Worm (Caenorhabditis elegans) whole organism, mixed stage, embryonic: ENCODE data around the gene srh-78.

ENCODE experiments used
- M03D4.4 ChIP-seq: sonication (generic microtip); optimal IDR thresholded peaks from 2 replicates; lab custom pipeline; 2017; ENCODE audit warnings: mild to moderate bottlenecking, missing genetic modification characterization, missing compliant biosample characterization
- bed-3 ChIP-seq: fragments of 200-800 bp; sonication (Bioruptor generic); optimal IDR thresholded peaks from 3 replicates; lab custom pipeline; 2018; ENCODE audit warnings: mild to moderate bottlenecking, missing genetic modification characterization, moderate library complexity, missing compliant biosample characterization
- blmp-1 ChIP-seq: fragments of 150-350 bp; optimal IDR thresholded peaks from 2 replicates; lab custom pipeline; 2014; ENCODE audit warnings: missing biosample characterization, missing genetic modification characterization
- ceh-39 ChIP-seq: fragments of 150-350 bp; optimal IDR thresholded peaks from 2 replicates; lab custom pipeline; 2014; ENCODE audit warnings: missing biosample characterization, missing genetic modification characterization
- ceh-43 ChIP-seq: fragments of 200-800 bp; sonication (Bioruptor generic); optimal IDR thresholded peaks from 2 replicates; lab custom pipeline; 2018; ENCODE audit warnings: mild to moderate bottlenecking, missing genetic modification characterization, moderate library complexity, missing compliant biosample characterization
- ceh-83 ChIP-seq: fragments of 200-800 bp; sonication (Bioruptor generic); optimal IDR thresholded peaks from 2 replicates; lab custom pipeline; 2018; ENCODE audit warnings: mild to moderate bottlenecking, missing genetic modification characterization, missing compliant biosample characterization
- ces-1 ChIP-seq: fragments of 150-350 bp; optimal IDR thresholded peaks from 2 replicates; lab custom pipeline; 2014; ENCODE audit warnings: missing biosample characterization, missing genetic modification reagents, missing genetic modification characterization
- cnd-1 ChIP-seq: fragments of 200-800 bp; sonication (Bioruptor generic); optimal IDR thresholded peaks from 2 replicates; lab custom pipeline; 2018; ENCODE audit warnings: mild to moderate bottlenecking, missing genetic modification characterization, missing compliant biosample characterization
- drap-1 ChIP-seq: fragments of 200-800 bp; sonication (Bioruptor generic); optimal IDR thresholded peaks from 3 replicates; lab custom pipeline; 2018; ENCODE audit warnings: mild to moderate bottlenecking, missing genetic modification characterization, missing compliant biosample characterization
- elt-1 ChIP-seq: sonication (generic microtip); optimal IDR thresholded peaks from 2 replicates; lab custom pipeline; 2017; ENCODE audit warnings: missing genetic modification characterization, mild to moderate bottlenecking, missing compliant biosample characterization, antibody characterized with exemption, moderate library complexity, borderline replicate concordance; ENCODE audit not compliant: insufficient read depth
- elt-3 ChIP-seq: fragments of 150-350 bp; optimal IDR thresholded peaks from 2 replicates; lab custom pipeline; 2014; ENCODE audit warnings: missing biosample characterization, missing genetic modification characterization
- flh-1 ChIP-seq: fragments of 200-800 bp; sonication (Bioruptor generic); optimal IDR thresholded peaks from 2 replicates; lab custom pipeline; 2018; ENCODE audit warnings: mild to moderate bottlenecking, missing genetic modification characterization, moderate library complexity, missing compliant biosample characterization
- ham-2 ChIP-seq: fragments of 200-800 bp; sonication (Bioruptor generic); optimal IDR thresholded peaks from 2 replicates; lab custom pipeline; 2018; ENCODE audit warnings: mild to moderate bottlenecking, missing genetic modification characterization, missing compliant biosample characterization
- lin-13 ChIP-seq: fragments of 150-350 bp; optimal IDR thresholded peaks from 2 replicates; lab custom pipeline; 2014; ENCODE audit warnings: missing biosample characterization, missing genetic modification characterization
- lsy-2 ChIP-seq: fragments of 150-350 bp; optimal IDR thresholded peaks from 2 replicates; lab custom pipeline; 2014; ENCODE audit warnings: missing biosample characterization, missing genetic modification characterization
- mab-5 ChIP-seq: fragments of 150-350 bp; optimal IDR thresholded peaks from 2 replicates; lab custom pipeline; 2014; ENCODE audit warnings: missing biosample characterization, missing genetic modification characterization
- mep-1 ChIP-seq: fragments of 150-350 bp; optimal IDR thresholded peaks from 2 replicates; lab custom pipeline; 2017; ENCODE audit warnings: missing biosample characterization, missing genetic modification reagents, missing genetic modification characterization, inconsistent platforms
- mls-2 ChIP-seq: sonication (generic microtip); optimal IDR thresholded peaks from 2 replicates; lab custom pipeline; 2016; ENCODE audit warnings: mild to moderate bottlenecking, missing genetic modification characterization, moderate library complexity, missing compliant biosample characterization
- nhr-12 ChIP-seq: fragments of 150-350 bp; optimal IDR thresholded peaks from 2 replicates; lab custom pipeline; 2014; ENCODE audit warnings: missing biosample characterization, missing genetic modification characterization
- nhr-2 ChIP-seq: fragments of 150-350 bp; optimal IDR thresholded peaks from 2 replicates; lab custom pipeline; 2014; ENCODE audit warnings: missing biosample characterization, missing genetic modification characterization
- nhr-237 ChIP-seq: fragments of 150-350 bp; optimal IDR thresholded peaks from 2 replicates; lab custom pipeline; 2014; ENCODE audit warnings: missing biosample characterization, missing genetic modification characterization
- nhr-28 ChIP-seq: fragments of 150-350 bp; optimal IDR thresholded peaks from 2 replicates; lab custom pipeline; 2014; ENCODE audit warnings: missing biosample characterization, missing genetic modification characterization
- nhr-76 ChIP-seq: sonication (generic microtip); optimal IDR thresholded peaks from 2 replicates; lab custom pipeline; 2017; ENCODE audit warnings: missing biosample characterization, missing genetic modification characterization
- sem-2 ChIP-seq: fragments of 200-800 bp; sonication (Bioruptor generic); optimal IDR thresholded peaks from 2 replicates; lab custom pipeline; 2018; ENCODE audit warnings: mild to moderate bottlenecking, missing genetic modification characterization, missing compliant biosample characterization
- snpc-4 ChIP-seq: fragments of 150-350 bp; optimal IDR thresholded peaks from 2 replicates; lab custom pipeline; 2014; ENCODE audit warnings: missing biosample characterization, missing genetic modification characterization
- sptf-1 ChIP-seq: sonication (generic microtip); optimal IDR thresholded peaks from 2 replicates; lab custom pipeline; 2017; ENCODE audit warnings: mild to moderate bottlenecking, missing genetic modification characterization, moderate library complexity, missing compliant biosample characterization
- unc-120 ChIP-seq: sonication (generic microtip); optimal IDR thresholded peaks from 2 replicates; lab custom pipeline; 2017; ENCODE audit warnings: missing genetic modification characterization, missing compliant biosample characterization; ENCODE audit not compliant: poor library complexity, severe bottlenecking
- unc-39 ChIP-seq: fragments of 150-350 bp; optimal IDR thresholded peaks from 2 replicates; lab custom pipeline; 2014; ENCODE audit warnings: missing biosample characterization, missing genetic modification characterization
- unc-62 ChIP-seq: fragments of 150-350 bp; optimal IDR thresholded peaks from 2 replicates; lab custom pipeline; 2014; ENCODE audit warnings: missing biosample characterization, missing genetic modification reagents, missing genetic modification characterization
- zip-8 ChIP-seq: fragments of 150-350 bp; optimal IDR thresholded peaks from 2 replicates; lab custom pipeline; 2014; ENCODE audit warnings: missing biosample characterization, missing genetic modification characterization
- ztf-11 ChIP-seq: fragments of 150-350 bp; optimal IDR thresholded peaks from 2 replicates; lab custom pipeline; 2014; ENCODE audit warnings: missing biosample characterization, missing genetic modification characterization

The srh-78 gene

DNA sequence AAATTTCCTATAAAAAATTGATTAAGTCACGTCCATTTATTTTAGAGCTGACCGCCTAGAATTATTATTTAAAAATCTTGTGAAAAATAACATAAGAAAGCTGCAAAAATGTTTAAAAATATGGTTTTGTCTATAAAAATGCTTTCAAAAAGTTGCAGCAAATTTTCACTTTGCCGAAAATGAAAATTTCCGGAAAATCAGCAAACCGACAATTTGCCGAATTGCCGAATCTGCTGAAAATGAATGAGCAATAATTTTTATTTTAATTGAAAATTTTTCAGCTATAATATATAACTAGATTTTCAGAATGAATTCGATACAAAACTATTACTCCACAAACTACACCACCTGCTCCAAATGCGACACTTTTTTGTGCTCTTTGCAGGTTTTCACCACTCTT, at the start of gene srh-78:
srh-78 (plus strand) TSS at position 301 of the 400 bp plus-strand sequence.
- TF ChIP-seq zip-8 (tag; lab: Kevin White, UChicago) (no peak), lin-13 (tag; lab: Kevin White, UChicago) (no peak), nhr-12 (no peak), mab-5 (tag; lab: Kevin White, UChicago) (no peak), ceh-39 (tag; lab: Kevin White, UChicago) (no peak), mls-2 (no peak), drap-1 (no peak), elt-1 (tag; lab: Kevin White, UChicago) (no peak), blmp-1 (no peak), nhr-237 (tag; lab: Kevin White, UChicago) (no peak), elt-3 (tag; lab: Kevin White, UChicago) (no peak), ceh-83 (GFP tag; lab: Kevin White, UChicago) (no peak), cnd-1 (tag; lab: Kevin White, UChicago) (no peak), M03D4.4 (tag; lab: Kevin White, UChicago) (no peak), sptf-1 (tag; lab: Kevin White, UChicago) (no peak), sem-2 (GFP tag; lab: Kevin White, UChicago) (no peak), snpc-4 (tag; lab: Kevin White, UChicago) (no peak), ztf-11 (tag; lab: Kevin White, UChicago) (no peak)

DNA sequence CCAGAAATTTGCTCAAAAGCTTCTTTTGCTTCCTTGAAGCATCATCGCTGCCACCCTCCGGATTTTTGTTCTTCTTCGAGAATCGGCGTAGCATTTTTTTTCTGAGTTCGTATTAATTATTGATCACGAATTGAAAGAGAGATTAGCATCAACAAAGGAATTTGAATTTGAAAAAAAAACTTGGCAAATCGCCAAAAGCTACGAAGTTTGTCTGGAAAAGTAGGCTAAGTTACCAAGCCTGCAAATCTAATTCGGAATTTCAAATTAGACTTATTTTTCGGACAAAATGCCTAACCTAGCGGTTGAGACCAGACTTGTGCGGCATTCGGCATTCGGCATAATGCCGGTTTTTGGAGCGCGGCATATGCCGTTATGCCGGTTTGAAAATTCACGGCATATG, 44.8 kb upstream of the srh-78 start, which contains the start of gene cfap-36:
cfap-36 (minus strand) TSS at position 101 of the 400 bp plus-strand sequence.
- TF ChIP-seq nhr-28 (tag; lab: Kevin White, UChicago) (no peak), ceh-43 (no peak), unc-39 (tag; lab: Kevin White, UChicago) (no peak), unc-62 (no peak), unc-120 (tag; lab: Kevin White, UChicago) (no peak), nhr-76 (no peak), sem-2 (GFP tag; lab: Kevin White, UChicago) (no peak), drap-1 (no peak), elt-3 (tag; lab: Kevin White, UChicago) (no peak), nhr-237 (tag; lab: Kevin White, UChicago) (no peak), flh-1 (GFP tag; lab: Kevin White, UChicago) (no peak), lsy-2 (tag; lab: Kevin White, UChicago) (no peak), nhr-2 (tag; lab: Kevin White, UChicago) (no peak), sptf-1 (tag; lab: Kevin White, UChicago) (no peak), bed-3 (GFP tag; lab: Kevin White, UChicago) (no peak), cnd-1 (tag; lab: Kevin White, UChicago) (no peak), snpc-4 (tag; lab: Kevin White, UChicago) (no peak)

DNA sequence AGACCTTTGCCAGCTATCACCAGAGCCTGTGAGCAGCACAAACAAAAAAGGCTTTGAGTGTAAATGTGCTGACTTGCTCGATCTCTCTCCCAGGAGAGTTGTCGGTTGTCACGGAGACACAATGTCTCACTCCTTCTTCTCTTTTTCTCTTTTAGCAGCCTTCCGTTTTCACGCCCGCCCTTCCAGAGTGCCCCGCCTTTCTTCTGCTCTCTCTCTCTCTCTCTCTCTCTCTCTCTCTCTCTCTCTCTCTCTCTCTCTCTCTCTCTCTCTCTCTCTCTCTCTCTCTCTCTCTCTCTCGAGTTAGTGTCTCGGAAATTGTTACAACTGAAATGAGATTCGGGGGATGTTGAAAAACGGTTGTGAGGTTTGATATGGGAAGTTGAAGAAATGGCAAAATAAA, 43.5 kb upstream of the srh-78 start:
- TF ChIP-seq nhr-28 (tag; lab: Kevin White, UChicago): no peak
- TF ChIP-seq blmp-1: no peak
- TF ChIP-seq M03D4.4 (tag; lab: Kevin White, UChicago): peak; percentile 5
- no peak for TF ChIP-seq sem-2 (GFP tag; lab: Kevin White, UChicago)
- TF ChIP-seq nhr-237 (tag; lab: Kevin White, UChicago): no peak
- TF ChIP-seq unc-62: no peak

DNA sequence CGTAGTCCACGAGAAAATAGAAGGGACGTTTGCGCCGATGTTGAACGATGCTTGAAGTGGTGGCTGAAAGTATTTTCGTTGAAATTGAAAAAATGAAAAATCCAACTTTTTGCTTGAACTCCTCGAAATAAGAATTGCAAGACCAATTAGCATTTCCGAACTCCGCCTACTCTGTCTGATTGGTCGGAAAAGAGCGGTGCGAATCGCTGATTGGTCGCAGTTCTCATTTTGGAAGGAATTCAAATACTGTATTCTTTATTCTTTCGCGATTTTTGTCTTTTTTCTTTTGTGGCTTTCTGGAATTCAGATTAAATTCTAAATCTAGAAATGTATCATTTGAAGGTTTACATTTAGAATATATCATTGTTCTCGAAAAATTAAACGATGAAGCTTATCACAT, 42.4 kb upstream of the srh-78 start:
- TF ChIP-seq sptf-1 (tag; lab: Kevin White, UChicago) (no peak), ham-2 (no peak), cnd-1 (tag; lab: Kevin White, UChicago) (no peak), ztf-11 (tag; lab: Kevin White, UChicago) (no peak)

DNA sequence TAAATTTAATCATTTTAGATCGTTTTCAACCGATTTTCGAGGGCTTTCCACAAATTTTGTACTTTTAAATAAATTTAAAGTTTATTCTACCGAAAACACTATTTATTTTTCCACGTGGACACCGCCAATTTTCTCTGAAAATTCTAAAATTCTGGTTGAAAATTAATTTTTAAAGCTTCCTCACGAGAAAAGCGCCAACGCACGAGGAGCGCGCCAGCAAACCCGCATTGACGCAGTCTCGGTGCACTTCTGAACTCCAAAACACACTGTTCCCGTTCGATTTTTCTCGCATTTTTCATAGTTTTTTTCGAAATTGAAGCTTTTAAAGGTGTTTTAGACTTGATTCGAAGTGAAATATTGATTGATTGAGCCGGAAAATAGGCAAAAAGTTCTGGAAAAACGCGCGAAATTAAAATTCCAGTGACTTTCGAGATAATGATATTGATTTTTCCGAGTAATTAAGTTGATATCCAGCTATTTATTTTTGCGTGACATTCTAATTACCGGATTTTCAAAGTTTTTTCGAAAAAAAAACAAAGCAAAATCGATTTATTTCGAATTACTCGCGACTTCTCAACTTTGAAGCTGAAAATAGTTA, 40.0 kb upstream of the srh-78 start, which contains the start of gene cul-3:
cul-3 (plus strand) TSS at position 548 of the 598 bp plus-strand sequence.
- TF ChIP-seq sptf-1 (tag; lab: Kevin White, UChicago) (peak; percentile 22), nhr-2 (tag; lab: Kevin White, UChicago) (no peak), mep-1 (tag; lab: Kevin White, UChicago) (peak; percentile 32), M03D4.4 (tag; lab: Kevin White, UChicago) (no peak), lsy-2 (tag; lab: Kevin White, UChicago) (peak; percentile 14), lin-13 (tag; lab: Kevin White, UChicago) (peak; percentile 78), ces-1 (GFP tag; lab: Kevin White, UChicago) (peak; percentile 43)
- TF ChIP-seq, all 35 proteins: peak for 5
